Fruit fly (Drosophila melanogaster) S2 (cell line): ENCODE results near the gene CG15258.

Source experiments
- CG8478 ChIP-seq: fragments of >200 bp; optimal IDR thresholded peaks from 2 replicates; lab custom pipeline; 2018
- CTCF ChIP-seq, 2 experiments: fragments of >200 bp; optimal IDR thresholded peaks; 2 replicates each; lab custom pipeline; 2018

- TF ChIP-seq CTCF (optimal IDR thresholded peaks at IDR 0.05; lab: Kevin White, UChicago) (no peak), CG8478 (no peak)
These were observed at the start of gene CG15258 for dm6 chr2L:15361527-15361926.
